Worm (Caenorhabditis elegans) whole organism, L3 larva: Measurements from ENCODE around the gene hars-1.

Source experiments
- aly-2 ChIP-seq: fragments of 150-350 bp; optimal IDR thresholded peaks from 2 replicates; lab custom pipeline; 2014; ENCODE audit warnings: missing biosample characterization, missing genetic modification characterization
- ceh-82 ChIP-seq: fragments of 150-350 bp; optimal IDR thresholded peaks from 2 replicates; lab custom pipeline; 2014; ENCODE audit warnings: missing biosample characterization, missing genetic modification characterization
- egl-27 ChIP-seq: sonication (generic microtip); optimal IDR thresholded peaks from 4 replicates; lab custom pipeline; 2017; ENCODE audit warnings: missing biosample characterization, missing genetic modification reagents, missing genetic modification characterization
- elt-1 ChIP-seq: fragments of 150-350 bp; optimal IDR thresholded peaks from 2 replicates; lab custom pipeline; 2014; ENCODE audit warnings: missing biosample characterization, missing genetic modification characterization
- lin-39 ChIP-seq: fragments of 150-350 bp; optimal IDR thresholded peaks from 2 replicates; lab custom pipeline; 2018; ENCODE audit warnings: missing biosample characterization, missing genetic modification reagents, missing genetic modification characterization
- nhr-11 ChIP-seq: fragments of 150-350 bp; optimal IDR thresholded peaks from 2 replicates; lab custom pipeline; 2014; ENCODE audit warnings: missing biosample characterization, missing genetic modification characterization
- nhr-237 ChIP-seq: fragments of 150-350 bp; optimal IDR thresholded peaks from 2 replicates; lab custom pipeline; 2014; ENCODE audit warnings: missing biosample characterization, missing genetic modification characterization
- nhr-28 ChIP-seq: fragments of 150-350 bp; optimal IDR thresholded peaks from 2 replicates; lab custom pipeline; 2014; ENCODE audit warnings: missing biosample characterization, missing genetic modification characterization
- nhr-76 ChIP-seq: fragments of 150-350 bp; sonication (generic microtip); optimal IDR thresholded peaks from 5 replicates; lab custom pipeline; 2014; ENCODE audit warnings: missing biosample characterization, missing genetic modification characterization
- pha-4 ChIP-seq: fragments of 150-350 bp; optimal IDR thresholded peaks from 2 replicates; lab custom pipeline; 2014; ENCODE audit warnings: missing biosample characterization, missing genetic modification reagents, missing genetic modification characterization
- unc-39 ChIP-seq: sonication (generic microtip); optimal IDR thresholded peaks from 4 replicates; lab custom pipeline; 2017; ENCODE audit warnings: missing biosample characterization, missing genetic modification characterization

- TF ChIP-seq unc-39 (tag; lab: Kevin White, UChicago) = no peak
- no peak for TF ChIP-seq aly-2 (tag; lab: Kevin White, UChicago)
- no peak for TF ChIP-seq elt-1
- no peak for TF ChIP-seq lin-39 (tag; lab: Kevin White, UChicago)
- TF ChIP-seq nhr-76 (tag; lab: Kevin White, UChicago) = no peak
- no peak for TF ChIP-seq ceh-82
- TF ChIP-seq nhr-11 = no peak
- no peak for TF ChIP-seq nhr-28 (tag; lab: Kevin White, UChicago)
- TF ChIP-seq pha-4 (tag; lab: Kevin White, UChicago) = no peak
- no peak for TF ChIP-seq egl-27 (tag; lab: Kevin White, UChicago)
- no peak for TF ChIP-seq nhr-237 (tag; lab: Kevin White, UChicago)
Observed at ce11 chrIV:10832148-10832547, 26.6 kb upstream of the hars-1 start, which contains the start of gene best-15.
